Worm (Caenorhabditis elegans): ENCODE measurements around the gene F43B10.1.

ce11 chrX:16687945-16688344 is 25.3 kb upstream of the F43B10.1 start, which contains the start of gene F22H10.11:
- no peak for TF ChIP-seq ets-7 (tag; optimal IDR thresholded peaks at IDR 0.05)
- TF ChIP-seq tbx-37 (GFP tag; conservative IDR thresholded peaks at IDR 0.05) = no peak
- no peak for TF ChIP-seq tbx-11 (GFP tag; IDR thresholded peaks at IDR 0.05)
